Worm (Caenorhabditis elegans) whole organism, L1 larva: ENCODE data around the gene sre-24.

Experiments
- alr-1 ChIP-seq: fragments of 200-800 bp; sonication (Bioruptor generic); optimal IDR thresholded peaks from 2 replicates; lab custom pipeline; 2018; ENCODE audit warnings: borderline replicate concordance, mild to moderate bottlenecking, missing genetic modification characterization, missing compliant biosample characterization
- aly-2 ChIP-seq: fragments of 150-350 bp; optimal IDR thresholded peaks from 2 replicates; lab custom pipeline; 2014; ENCODE audit warnings: missing biosample characterization, missing genetic modification characterization
- blmp-1 ChIP-seq: fragments of 150-350 bp; optimal IDR thresholded peaks from 2 replicates; lab custom pipeline; 2014; ENCODE audit warnings: missing biosample characterization, missing genetic modification characterization
- dpl-1 ChIP-seq, 3 experiments: fragments of 150-350 bp in 2 of 3; sonication (generic microtip) in 1 of 3; optimal IDR thresholded peaks; 2 replicates each; lab custom pipeline; 2014 to 2017; ENCODE audit warnings: missing biosample characterization in 3 of 3, missing genetic modification characterization in 3 of 3, missing genetic modification reagents in 3 of 3
- efl-1 ChIP-seq, 4 experiments: fragments of 150-350 bp; optimal IDR thresholded peaks in 3 of 4; peaks in 1 of 4; 1 replicate in 1 of 4; 2 replicates in 3 of 4; lab custom pipeline; 2014; ENCODE audit warnings: missing biosample characterization in 2 of 4, missing genetic modification characterization in 2 of 4, missing genetic modification reagents in 2 of 4
- egl-27 ChIP-seq, 2 experiments: fragments of 150-350 bp in 1 of 2; sonication (generic microtip); optimal IDR thresholded peaks; 3 replicates each; lab custom pipeline; 2017 to 2018; ENCODE audit warnings: missing biosample characterization in 2 of 2, missing genetic modification characterization in 2 of 2, missing genetic modification reagents in 2 of 2
- elt-2 ChIP-seq: sonication (generic microtip); optimal IDR thresholded peaks from 2 replicates; lab custom pipeline; 2016; ENCODE audit warnings: missing genetic modification characterization, mild to moderate bottlenecking, inconsistent platforms, missing compliant biosample characterization, missing genetic modification reagents
- elt-3 ChIP-seq, 6 experiments: fragments of 150-350 bp in 1 of 6; sonication (generic microtip); optimal IDR thresholded peaks; 2 replicates each; lab custom pipeline; 2017 to 2018; ENCODE audit warnings: missing biosample characterization in 6 of 6, missing genetic modification characterization in 6 of 6, inconsistent platforms in 1 of 6
- grh-1 ChIP-seq: fragments of 200-800 bp; sonication (Bioruptor generic); IDR thresholded peaks from 2 replicates; pipeline ENCODE4 v1.3.6; 2022; ENCODE audit warnings: missing genetic modification reagents, missing genetic modification characterization, missing compliant biosample characterization
- lin-14 ChIP-seq: fragments of 200-800 bp; sonication (Bioruptor generic); optimal IDR thresholded peaks from 2 replicates; lab custom pipeline; 2018; ENCODE audit warnings: mild to moderate bottlenecking, missing genetic modification characterization, moderate library complexity, missing compliant biosample characterization
- lin-15B ChIP-seq: fragments of 150-350 bp; sonication (generic microtip); optimal IDR thresholded peaks from 3 replicates; lab custom pipeline; 2014; ENCODE audit warnings: missing biosample characterization, missing genetic modification characterization
- lin-35 ChIP-seq, 2 experiments: fragments of 150-350 bp; optimal IDR thresholded peaks; 2 replicates each; lab custom pipeline; 2014; ENCODE audit warnings: missing biosample characterization in 2 of 2, missing genetic modification characterization in 2 of 2, missing genetic modification reagents in 2 of 2
- lir-3 ChIP-seq: sonication (generic microtip); optimal IDR thresholded peaks from 2 replicates; lab custom pipeline; 2016; ENCODE audit warnings: mild to moderate bottlenecking, missing genetic modification characterization, moderate library complexity, missing compliant biosample characterization; ENCODE audit not compliant: poor library complexity
- lsy-2 ChIP-seq, 2 experiments: fragments of 150-350 bp; optimal IDR thresholded peaks; 2 replicates each; lab custom pipeline; 2014; ENCODE audit warnings: missing biosample characterization in 2 of 2, missing genetic modification characterization in 2 of 2
- mef-2 ChIP-seq: fragments of 150-350 bp; optimal IDR thresholded peaks from 2 replicates; lab custom pipeline; 2014; ENCODE audit warnings: missing biosample characterization, missing genetic modification characterization
- mep-1 ChIP-seq: fragments of 150-350 bp; optimal IDR thresholded peaks from 2 replicates; lab custom pipeline; 2014; ENCODE audit warnings: missing biosample characterization, missing genetic modification characterization
- nhr-19 ChIP-seq: fragments of 200-800 bp; sonication (Bioruptor generic); conservative IDR thresholded peaks from 2 replicates; pipeline ENCODE4 v1.3.6; 2022; ENCODE audit warnings: missing genetic modification characterization, missing compliant biosample characterization
- nhr-20 ChIP-seq: sonication (generic microtip); optimal IDR thresholded peaks from 2 replicates; lab custom pipeline; 2016; ENCODE audit warnings: mild to moderate bottlenecking, missing genetic modification characterization, missing compliant biosample characterization
- nhr-71 ChIP-seq: sonication (generic microtip); optimal IDR thresholded peaks from 2 replicates; lab custom pipeline; 2016; ENCODE audit warnings: mild to moderate bottlenecking, missing genetic modification characterization, moderate library complexity, missing compliant biosample characterization
- nhr-84 ChIP-seq: sonication (generic microtip); optimal IDR thresholded peaks from 2 replicates; lab custom pipeline; 2017; ENCODE audit warnings: missing biosample characterization, missing genetic modification characterization
- nhr-85 ChIP-seq: sonication (generic microtip); peaks from one replicate; lab custom pipeline; 2016; ENCODE audit warnings: missing genetic modification characterization, inconsistent platforms, missing compliant biosample characterization
- pax-3 ChIP-seq: fragments of 200-800 bp; sonication (Bioruptor generic); optimal IDR thresholded peaks from 2 replicates; lab custom pipeline; 2018; ENCODE audit warnings: mild to moderate bottlenecking, missing genetic modification characterization, moderate library complexity, missing compliant biosample characterization
- pqm-1 ChIP-seq: sonication (generic microtip); optimal IDR thresholded peaks from 3 replicates; lab custom pipeline; 2017; ENCODE audit warnings: missing biosample characterization, missing genetic modification characterization
- rnt-1 ChIP-seq: sonication (generic microtip); optimal IDR thresholded peaks from 2 replicates; lab custom pipeline; 2016; ENCODE audit warnings: mild to moderate bottlenecking, missing genetic modification characterization, moderate library complexity, missing compliant biosample characterization
- snpc-4 ChIP-seq: fragments of 150-350 bp; optimal IDR thresholded peaks from 2 replicates; lab custom pipeline; 2014; ENCODE audit warnings: missing biosample characterization, missing genetic modification characterization
- sptf-1 ChIP-seq: fragments of 150-350 bp; optimal IDR thresholded peaks from 2 replicates; lab custom pipeline; 2014; ENCODE audit warnings: missing biosample characterization, missing genetic modification characterization
- sup-37 ChIP-seq: fragments of 200-800 bp; sonication (Bioruptor generic); optimal IDR thresholded peaks from 2 replicates; lab custom pipeline; 2018; ENCODE audit warnings: mild to moderate bottlenecking, missing genetic modification characterization, missing compliant biosample characterization
- swsn-7 ChIP-seq: sonication (generic microtip); optimal IDR thresholded peaks from 2 replicates; lab custom pipeline; 2016; ENCODE audit warnings: missing genetic modification characterization, missing compliant biosample characterization
- tlp-1 ChIP-seq: fragments of 150-350 bp; optimal IDR thresholded peaks from 2 replicates; lab custom pipeline; 2014; ENCODE audit warnings: missing biosample characterization, missing genetic modification characterization
- zag-1 ChIP-seq: fragments of 150-350 bp; optimal IDR thresholded peaks from 2 replicates; lab custom pipeline; 2014; ENCODE audit warnings: missing biosample characterization, missing genetic modification characterization
- ztf-4 ChIP-seq: fragments of 150-350 bp; optimal IDR thresholded peaks from 2 replicates; lab custom pipeline; 2014; ENCODE audit warnings: missing biosample characterization, missing genetic modification characterization

sre-24 gene

DNA sequence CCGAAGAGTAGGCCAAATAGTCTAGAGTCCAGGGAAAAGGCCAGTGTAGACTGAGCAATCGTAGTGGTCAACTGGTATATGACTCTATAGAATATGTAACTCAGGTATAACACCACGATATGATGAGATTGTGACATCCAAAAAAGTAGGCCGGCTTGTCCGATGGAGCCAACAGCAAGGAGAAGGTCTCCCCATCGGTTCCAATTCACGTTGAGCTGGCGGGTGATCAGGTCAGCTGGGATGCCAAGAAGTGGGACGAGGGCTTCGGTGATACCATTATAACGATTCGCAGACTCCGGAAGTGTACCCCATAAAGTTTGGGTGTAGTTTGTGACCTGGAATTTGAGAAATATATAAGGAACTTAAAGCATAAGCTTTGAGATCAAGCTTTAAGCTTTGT is 11.6 kb upstream of the sre-24 start:
- TF ChIP-seq mef-2 (tag; lab: Kevin White, UChicago): no peak
- TF ChIP-seq dpl-1 (GFP tag; optimal IDR thresholded peaks at IDR 0.05; lab: Kevin White, UChicago): no peak
- TF ChIP-seq grh-1 (GFP tag; lab: Robert Waterston, UW): no peak
- TF ChIP-seq zag-1 (tag; lab: Kevin White, UChicago): no peak
- TF ChIP-seq lir-3: no peak
- no peak for TF ChIP-seq aly-2
- TF ChIP-seq elt-2: no peak
- no peak for TF ChIP-seq lin-35 (GFP tag; optimal IDR thresholded peaks at IDR 0.05; lab: Kevin White, UChicago)
- TF ChIP-seq nhr-19: no peak
- TF ChIP-seq nhr-85: no peak
- TF ChIP-seq nhr-71: no peak
- TF ChIP-seq lin-15B (tag; lab: Kevin White, UChicago): no peak

DNA sequence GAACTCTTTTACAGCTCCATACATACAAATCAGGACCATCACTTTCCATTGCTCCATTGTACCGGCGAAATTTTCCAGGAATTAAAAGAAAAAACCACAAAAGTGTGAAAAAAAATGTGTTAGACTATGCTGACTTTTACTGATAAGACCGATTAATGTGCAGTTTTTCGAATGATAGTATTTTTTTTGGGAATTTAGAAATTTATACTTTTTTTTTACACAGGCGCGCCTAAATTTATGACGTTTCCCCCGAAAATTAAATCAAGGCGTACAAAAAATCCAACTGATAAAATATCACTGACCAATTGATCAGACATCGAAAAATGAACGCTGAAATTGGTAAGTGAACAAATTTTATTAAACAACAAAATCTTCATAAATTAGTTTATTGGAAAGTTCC is 9.1 kb upstream of the sre-24 start, which contains the start of gene folt-2:
folt-2 (minus strand) TSS at position 179 of the 400 bp plus-strand sequence.
- TF ChIP-seq elt-2 (peak; percentile 50), ztf-4 (no peak), efl-1 (optimal IDR thresholded peaks at IDR 0.05; lab: Kevin White, UChicago) (no peak), efl-1 (GFP tag; optimal IDR thresholded peaks at IDR 0.05 in 1 of 2; lab: Kevin White, UChicago) (peak in 1 of 2 experiments; percentile 22), nhr-71 (peak; percentile 10)

DNA sequence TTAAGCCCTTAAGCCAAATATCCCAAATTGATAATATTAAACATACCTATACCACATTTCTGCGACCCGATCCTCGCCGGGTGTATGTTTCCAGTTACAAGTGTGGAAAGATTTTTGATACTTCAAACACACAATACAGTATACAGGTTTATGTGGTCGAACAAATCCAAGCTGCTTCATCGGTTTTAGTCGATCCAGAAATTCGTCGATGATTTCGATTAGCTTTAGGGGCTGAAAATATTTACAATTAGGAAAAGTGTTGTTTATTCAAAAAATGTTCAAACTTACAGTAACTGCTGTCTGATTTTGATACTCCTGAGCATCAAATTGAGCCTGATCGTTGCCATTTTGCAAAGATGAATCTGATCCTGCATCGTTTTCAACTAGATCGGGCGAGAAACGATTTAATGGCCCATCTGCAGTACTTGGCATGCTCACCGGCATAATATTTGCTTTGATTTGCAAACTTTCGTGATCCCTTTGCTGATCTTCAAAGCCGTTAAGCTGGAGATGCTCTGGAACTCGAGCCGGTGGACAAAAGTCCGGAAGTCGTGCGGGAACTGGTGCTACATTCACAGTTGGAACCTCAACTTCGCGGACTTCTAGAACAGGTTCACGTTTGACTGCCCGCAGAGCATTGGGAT is 8.2 kb upstream of the sre-24 start:
- TF ChIP-seq efl-1 (optimal IDR thresholded peaks at IDR 0.05; lab: Kevin White, UChicago) (no peak), efl-1 (GFP tag; optimal IDR thresholded peaks at IDR 0.05 in 1 of 2; lab: Kevin White, UChicago) (peak in 1 of 2 experiments; percentile 15), nhr-84 (no peak)

DNA sequence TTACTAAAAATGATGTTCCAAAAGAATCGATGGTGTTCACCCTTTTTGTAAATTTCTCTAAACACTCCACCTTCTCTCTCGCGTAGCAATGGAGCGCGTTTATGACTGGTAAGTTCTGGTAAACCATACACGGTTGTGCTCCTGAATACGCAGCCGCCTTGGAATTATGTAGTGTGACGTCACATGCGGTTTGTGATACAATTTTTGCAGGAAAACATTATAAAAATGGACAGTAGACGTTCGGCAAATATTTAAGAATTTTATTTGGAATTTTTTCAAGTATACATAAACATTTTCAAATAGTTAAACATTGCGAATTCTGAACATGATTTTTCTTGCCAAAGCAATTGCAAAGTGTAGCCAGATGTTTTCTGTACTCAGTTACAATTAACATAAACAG is 7.0 kb upstream of the sre-24 start, which contains the start of gene F37B4.10:
F37B4.10 (minus strand) TSS at position 101 of the 400 bp plus-strand sequence.
- TF ChIP-seq lin-35 (GFP tag; optimal IDR thresholded peaks at IDR 0.05; lab: Kevin White, UChicago) (peak; percentile 15 to 22), lsy-2 (tag; optimal IDR thresholded peaks at IDR 0.05; lab: Kevin White, UChicago) (peak in 1 of 2 experiments; percentile 11), snpc-4 (tag; lab: Kevin White, UChicago) (no peak), efl-1 (optimal IDR thresholded peaks at IDR 0.05; lab: Kevin White, UChicago) (peak; percentile 8 to 18), efl-1 (GFP tag; optimal IDR thresholded peaks at IDR 0.05 in 1 of 2; lab: Kevin White, UChicago) (no peak), pqm-1 (tag; lab: Kevin White, UChicago) (no peak), tlp-1 (tag; lab: Kevin White, UChicago) (no peak), sptf-1 (tag; lab: Kevin White, UChicago) (no peak), dpl-1 (GFP tag; optimal IDR thresholded peaks at IDR 0.05; lab: Kevin White, UChicago) (peak in 1 of 3 experiments; percentile 11)

DNA sequence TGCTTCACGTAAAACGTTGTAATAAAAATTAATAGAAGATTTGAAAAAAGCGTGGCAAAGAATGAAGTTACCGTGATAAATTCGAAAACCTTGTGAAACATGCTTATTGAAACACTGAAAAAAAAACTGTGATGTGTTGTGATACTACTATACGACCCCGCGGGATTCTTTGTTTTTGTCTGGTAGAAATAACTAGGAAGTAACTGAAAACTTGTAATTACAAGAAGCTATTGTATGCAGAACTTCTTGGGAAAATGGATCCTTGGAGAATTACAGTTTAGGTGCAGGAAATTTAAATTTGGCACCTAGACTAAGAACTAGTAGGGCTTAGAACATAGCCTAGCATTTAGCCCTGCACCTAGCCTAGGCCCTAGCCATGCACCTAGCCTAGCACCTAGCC is 4.7 kb upstream of the sre-24 start, which contains the start of gene str-39:
str-39 (minus strand) TSS at position 101 of the 400 bp plus-strand sequence.
- TF ChIP-seq rnt-1 (tag; lab: Kevin White, UChicago) (no peak), lin-14 (GFP tag; lab: Kevin White, UChicago) (no peak), nhr-19 (no peak), nhr-20 (tag; lab: Kevin White, UChicago) (no peak), blmp-1 (tag; lab: Kevin White, UChicago) (no peak), mep-1 (tag; lab: Kevin White, UChicago) (no peak)
- TF ChIP-seq, all 84 proteins: peak for 0

DNA sequence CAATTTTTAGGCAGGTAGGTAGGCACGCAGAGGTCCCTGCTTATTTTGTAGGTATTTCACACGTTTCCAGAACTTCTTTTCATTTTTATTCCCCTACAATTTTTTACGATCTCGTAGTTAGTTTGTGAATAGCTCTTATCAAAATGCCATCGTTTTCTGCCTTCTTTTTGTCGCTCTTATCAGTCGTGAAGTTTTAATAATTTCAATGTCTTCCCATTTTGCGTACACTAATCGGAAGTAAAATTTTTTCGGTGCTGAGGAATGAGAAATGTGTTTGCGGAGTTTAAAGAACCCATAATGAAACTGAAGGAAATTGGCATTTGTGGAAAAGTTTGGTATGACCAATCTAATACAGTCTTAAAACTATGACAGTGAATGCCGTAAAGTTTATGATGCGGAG is 4.2 kb upstream of the sre-24 start:
- TF ChIP-seq alr-1 (tag; lab: Kevin White, UChicago): no peak
- TF ChIP-seq elt-2: peak; percentile 53

DNA sequence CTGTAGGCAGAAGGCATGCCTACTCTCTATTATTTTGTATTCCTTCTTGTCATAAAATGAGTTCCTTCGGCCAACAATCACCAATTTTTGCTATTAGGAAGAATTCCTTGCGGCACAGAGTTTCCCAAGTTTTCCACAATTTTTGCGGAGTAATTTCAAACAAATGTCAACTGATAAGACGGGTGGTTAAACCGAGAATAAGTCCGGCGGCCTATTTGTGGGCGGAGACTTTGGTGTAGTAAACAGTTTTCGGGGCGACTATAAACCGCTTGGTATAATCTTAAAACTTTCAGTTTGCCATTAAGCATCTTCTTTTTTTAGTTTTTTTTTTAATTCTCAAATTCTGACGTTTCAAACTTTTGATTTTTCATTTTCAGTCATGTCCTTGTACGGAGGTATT is 3.5 kb upstream of the sre-24 start, which contains the start of gene ifc-1:
ifc-1 (plus strand) TSS at position 378 of the 400 bp plus-strand sequence.
- TF ChIP-seq alr-1 (tag; lab: Kevin White, UChicago) (no peak), dpl-1 (GFP tag; optimal IDR thresholded peaks at IDR 0.05; lab: Kevin White, UChicago) (no peak), nhr-71 (no peak), elt-3 (tag; optimal IDR thresholded peaks at IDR 0.05; lab: Kevin White, UChicago) (no peak), sup-37 (no peak), efl-1 (optimal IDR thresholded peaks at IDR 0.05; lab: Kevin White, UChicago) (no peak), efl-1 (GFP tag; optimal IDR thresholded peaks at IDR 0.05 in 1 of 2; lab: Kevin White, UChicago) (peak in 1 of 2 experiments; percentile 21), elt-2 (peak; percentile 67), tlp-1 (tag; lab: Kevin White, UChicago) (no peak), pax-3 (tag; lab: Kevin White, UChicago) (no peak), egl-27 (tag; optimal IDR thresholded peaks at IDR 0.05; lab: Kevin White, UChicago) (no peak), swsn-7 (tag; lab: Kevin White, UChicago) (no peak)
